Worm (Caenorhabditis elegans) whole organism, L4/young adult: Measurements from ENCODE around the gene irld-21.

Experiments
- W03F9.2 ChIP-seq: fragments of 150-350 bp; optimal IDR thresholded peaks from 2 replicates; lab custom pipeline; 2014; ENCODE audit warnings: missing biosample characterization, missing genetic modification characterization
- dao-5 ChIP-seq: sonication (generic microtip); optimal IDR thresholded peaks from 2 replicates; lab custom pipeline; 2016; ENCODE audit warnings: missing genotype, missing genetic modification characterization, moderate library complexity, missing compliant biosample characterization
- him-1 ChIP-seq: sonication (generic microtip); optimal IDR thresholded peaks from 2 replicates; lab custom pipeline; 2016; ENCODE audit warnings: missing genotype, missing genetic modification reagents, missing genetic modification characterization, missing compliant biosample characterization

The irld-21 gene

ce11 chrIV:10110417-10110816, 11.7 kb downstream of the irld-21 start, which contains the start of gene egl-38:
Gene egl-38, minus strand, starts transcription at chrIV:10110517.
- TF ChIP-seq him-1 (no peak), W03F9.2 (tag; lab: Kevin White, UChicago) (no peak), dao-5 (tag; lab: Kevin White, UChicago) (no peak)

ce11 chrIV:10096881-10097280, 25.2 kb downstream of the irld-21 start, which contains the start of gene dis-3:
Gene dis-3, plus strand, starts transcription at chrIV:10097202.
- TF ChIP-seq him-1 (no peak), W03F9.2 (tag; lab: Kevin White, UChicago) (no peak), dao-5 (tag; lab: Kevin White, UChicago) (no peak)

ce11 chrIV:10095171-10095570, 26.9 kb downstream of the irld-21 start, which contains the start of the genes C04G2.5 and msp-36:
Gene C04G2.5, minus strand, starts transcription at chrIV:10095271.
Gene msp-36, plus strand, starts transcription at chrIV:10095433.
- TF ChIP-seq him-1, result no peak

- TF ChIP-seq him-1, result no peak
- no peak for TF ChIP-seq dao-5 (tag; lab: Kevin White, UChicago)
- TF ChIP-seq W03F9.2 (tag; lab: Kevin White, UChicago), result no peak
Observed at ce11 chrIV:10090358-10090757, 31.7 kb downstream of the irld-21 start, which contains the start of gene ttbk-5. Gene ttbk-5, plus strand, starts transcription at chrIV:10090658.

ce11 chrIV:10089777-10090176, 32.3 kb downstream of the irld-21 start, which contains the start of gene ttr-39:
Gene ttr-39, minus strand, starts transcription at chrIV:10089877.
- TF ChIP-seq dao-5 (tag; lab: Kevin White, UChicago) (no peak), him-1 (no peak), W03F9.2 (tag; lab: Kevin White, UChicago) (no peak)

- TF ChIP-seq him-1 (no peak), W03F9.2 (tag; lab: Kevin White, UChicago) (no peak), dao-5 (tag; lab: Kevin White, UChicago) (no peak)
Observed at ce11 chrIV:10085401-10086187, 36.5 kb downstream of the irld-21 start, which contains the start of the genes col-2 and ndc-80. Gene col-2, minus strand, starts transcription at chrIV:10085451. Gene ndc-80, plus strand, starts transcription at chrIV:10086137.

- TF ChIP-seq him-1, result no peak
- no peak for TF ChIP-seq dao-5 (tag; lab: Kevin White, UChicago)
- no peak for TF ChIP-seq W03F9.2 (tag; lab: Kevin White, UChicago)
Observed at ce11 chrIV:10084323-10084959, 37.7 kb downstream of the irld-21 start, which contains the start of gene W01B6.8. Gene W01B6.8, minus strand, starts transcription at chrIV:10084373.

- TF ChIP-seq W03F9.2 (tag; lab: Kevin White, UChicago), result no peak
- TF ChIP-seq him-1, result no peak
- TF ChIP-seq dao-5 (tag; lab: Kevin White, UChicago), result no peak
Observed at ce11 chrIV:10080816-10081215, 41.3 kb downstream of the irld-21 start, which contains the start of gene W01B6.6. Gene W01B6.6, plus strand, starts transcription at chrIV:10081116.

ce11 chrIV:10078003-10078402, 44.1 kb downstream of the irld-21 start:
- TF ChIP-seq him-1 (no peak), W03F9.2 (tag; lab: Kevin White, UChicago) (no peak), dao-5 (tag; lab: Kevin White, UChicago) (no peak)

ce11 chrIV:10075899-10076298, 46.2 kb downstream of the irld-21 start, which contains the start of gene W01B6.5:
Gene W01B6.5, plus strand, starts transcription at chrIV:10076199.
- TF ChIP-seq W03F9.2 (tag; lab: Kevin White, UChicago) (no peak), dao-5 (tag; lab: Kevin White, UChicago) (no peak), him-1 (no peak)

- TF ChIP-seq dao-5 (tag; lab: Kevin White, UChicago), result no peak
- TF ChIP-seq W03F9.2 (tag; lab: Kevin White, UChicago), result no peak
- no peak for TF ChIP-seq him-1
Observed at ce11 chrIV:10075034-10075510, 47.0 kb downstream of the irld-21 start, which contains the start of the genes ttbk-4 and W01B6.4. Gene ttbk-4, minus strand, starts transcription at chrIV:10075134. Gene W01B6.4, plus strand, starts transcription at chrIV:10075460.

- TF ChIP-seq him-1 (no peak), dao-5 (tag; lab: Kevin White, UChicago) (no peak), W03F9.2 (tag; lab: Kevin White, UChicago) (no peak)
Observed at ce11 chrIV:10072527-10072926, 49.6 kb downstream of the irld-21 start, which contains the start of gene W01B6.3. Gene W01B6.3, minus strand, starts transcription at chrIV:10072627.
